Fruit fly (Drosophila melanogaster): ENCODE results near the gene Ir85a.

The Ir85a gene

DNA sequence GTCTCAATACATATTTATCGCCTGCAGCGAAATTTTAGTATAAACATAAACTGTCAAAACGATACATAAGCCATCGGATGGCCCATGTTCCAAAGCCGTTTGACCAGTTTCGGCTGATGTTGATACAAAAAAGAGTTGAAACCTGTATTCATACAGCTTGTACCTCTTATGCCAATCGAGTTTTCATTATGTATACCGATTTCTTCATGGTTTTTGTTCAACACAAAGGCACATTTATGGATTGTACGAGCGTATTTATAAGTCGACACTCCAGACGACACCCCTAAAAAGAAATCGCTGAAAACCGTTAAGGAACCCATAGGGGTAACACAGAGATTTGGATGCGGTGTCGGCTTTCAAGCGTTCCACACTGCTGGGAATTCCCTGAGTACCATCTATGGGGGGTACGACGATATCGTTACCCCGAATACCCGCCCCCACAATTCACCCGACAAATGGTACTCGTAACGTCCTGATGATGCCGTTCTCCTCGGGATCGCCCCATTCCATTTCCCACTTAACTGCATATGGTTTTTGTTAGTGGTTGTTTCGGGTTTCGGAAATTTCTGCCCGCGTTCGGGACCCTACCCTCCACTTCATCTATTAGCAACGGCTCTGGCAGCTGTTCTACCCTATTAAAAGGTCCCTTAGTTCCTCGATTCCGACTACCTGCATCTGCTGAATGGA is 13.5 kb downstream of the Ir85a start (continued):
- no peak for TF ChIP-seq CG17912 (GFP tag; optimal IDR thresholded peaks at IDR 0.05)
- TF ChIP-seq pan (optimal IDR thresholded peaks at IDR 0.05), result no peak
- no peak for TF ChIP-seq pan (GFP tag; optimal IDR thresholded peaks at IDR 0.05 in 1 of 2, IDR thresholded peaks at IDR 0.05 in 1 of 2)
- no peak for TF ChIP-seq CG3065 (GFP tag; optimal IDR thresholded peaks at IDR 0.05)
- no peak for TF ChIP-seq Neu2 (GFP tag; optimal IDR thresholded peaks at IDR 0.05; ENCODE audit: borderline replicate concordance)
- peak; percentile 30 for TF ChIP-seq D (optimal IDR thresholded peaks at IDR 0.05)
- TF ChIP-seq D (GFP tag; optimal IDR thresholded peaks at IDR 0.05), result no peak
- TF ChIP-seq fd3F (GFP tag; optimal IDR thresholded peaks at IDR 0.05), result no peak
- no peak for TF ChIP-seq cas (GFP tag; IDR thresholded peaks at IDR 0.05)
- TF ChIP-seq Bgb (GFP tag; IDR thresholded peaks at IDR 0.05; ENCODE audit: partially characterized antibody), result no peak
- TF ChIP-seq esg (GFP tag; conservative IDR thresholded peaks at IDR 0.05), result no peak
- peak; percentile 47 for TF ChIP-seq mirr (GFP tag; optimal IDR thresholded peaks at IDR 0.05)
- TF ChIP-seq p53 (GFP tag; optimal IDR thresholded peaks at IDR 0.05), result no peak
- TF ChIP-seq disco-r (GFP tag; optimal IDR thresholded peaks at IDR 0.05), result no peak
- no peak for TF ChIP-seq sisA (GFP tag; IDR thresholded peaks at IDR 0.05)
- TF ChIP-seq CG6272 (GFP tag; IDR thresholded peaks at IDR 0.05), result no peak
- no peak for TF ChIP-seq Sox102F (GFP tag; optimal IDR thresholded peaks at IDR 0.05)
- no peak for TF ChIP-seq Bdp1 (GFP tag; optimal IDR thresholded peaks at IDR 0.05)
- no peak for TF ChIP-seq Hr78 (GFP tag; optimal IDR thresholded peaks at IDR 0.05)
- TF ChIP-seq CG13287 (GFP tag; IDR thresholded peaks at IDR 0.05; ENCODE audit: partially characterized antibody), result no peak
- TF ChIP-seq Elba2 (GFP tag; optimal IDR thresholded peaks at IDR 0.05), result no peak
- no peak for TF ChIP-seq CG3281 (GFP tag; optimal IDR thresholded peaks at IDR 0.05)
- no peak for TF ChIP-seq CG1024 (GFP tag; IDR thresholded peaks at IDR 0.05)
- TF ChIP-seq CG4424 (GFP tag; optimal IDR thresholded peaks at IDR 0.05), result no peak
- TF ChIP-seq CG4617 (GFP tag; optimal IDR thresholded peaks at IDR 0.05; ENCODE audit: borderline replicate concordance), result no peak
- TF ChIP-seq br (optimal IDR thresholded peaks at IDR 0.05), result no peak
- TF ChIP-seq CG30403 (GFP tag; optimal IDR thresholded peaks at IDR 0.05), result no peak
- TF ChIP-seq tap (tag; optimal IDR thresholded peaks at IDR 0.05), result no peak
- TF ChIP-seq CG6791 (GFP tag; IDR thresholded peaks at IDR 0.05; ENCODE audit: partially characterized antibody), result peak; percentile 68; the same call in 1 of the 3 replicates
- no peak for TF ChIP-seq ftz-f1 (GFP tag; optimal IDR thresholded peaks at IDR 0.05)
- no peak for TF ChIP-seq lola (GFP tag; optimal IDR thresholded peaks at IDR 0.05)
- no peak for TF ChIP-seq CG18619 (GFP tag; optimal IDR thresholded peaks at IDR 0.05)
- TF ChIP-seq Poxn (GFP tag; IDR thresholded peaks at IDR 0.05), result no peak
- TF ChIP-seq cg (GFP tag; optimal IDR thresholded peaks at IDR 0.05), result peak; percentile 37
- TF ChIP-seq MTF-1 (GFP tag; optimal IDR thresholded peaks at IDR 0.05; ENCODE audit: borderline replicate concordance), result no peak
- TF ChIP-seq CG18764 (GFP tag; optimal IDR thresholded peaks at IDR 0.05), result no peak
- no peak for TF ChIP-seq Dll (GFP tag; IDR thresholded peaks at IDR 0.05; ENCODE audit: partially characterized antibody)
- TF ChIP-seq Ada2b (GFP tag; IDR thresholded peaks at IDR 0.05), result no peak
- no peak for TF ChIP-seq CG4707 (GFP tag; optimal IDR thresholded peaks at IDR 0.05)
- no peak for TF ChIP-seq HLHmδ (GFP tag; optimal IDR thresholded peaks at IDR 0.05)
- no peak for TF ChIP-seq CG7372 (GFP tag; IDR thresholded peaks at IDR 0.05)
- no peak for TF ChIP-seq Xrp1 (GFP tag; IDR thresholded peaks at IDR 0.05)
- no peak for TF ChIP-seq CG1233 (GFP tag; optimal IDR thresholded peaks at IDR 0.05)
- no peak for TF ChIP-seq CG8290 (GFP tag; optimal IDR thresholded peaks at IDR 0.05)
- no peak for TF ChIP-seq CG8290 (tag; optimal IDR thresholded peaks at IDR 0.05)
- no peak for TF ChIP-seq CG11504 (tag; optimal IDR thresholded peaks at IDR 0.05)
- no peak for TF ChIP-seq CG30431 (GFP tag; optimal IDR thresholded peaks at IDR 0.05)
- TF ChIP-seq Lim3 (GFP tag; IDR thresholded peaks at IDR 0.05), result no peak
- no peak for TF ChIP-seq CG11560 (tag; IDR thresholded peaks at IDR 0.05)
- no peak for TF ChIP-seq ase (GFP tag; IDR thresholded peaks at IDR 0.05)
- no peak for TF ChIP-seq CG15601 (tag; optimal IDR thresholded peaks at IDR 0.05)

All from whole organism, embryonic.